Fruit fly (Drosophila melanogaster): ENCODE data around the gene myd.
A peak's percentile ranks its signal among the peaks of the same experiment; 100 is the strongest.

Gene myd

DNA sequence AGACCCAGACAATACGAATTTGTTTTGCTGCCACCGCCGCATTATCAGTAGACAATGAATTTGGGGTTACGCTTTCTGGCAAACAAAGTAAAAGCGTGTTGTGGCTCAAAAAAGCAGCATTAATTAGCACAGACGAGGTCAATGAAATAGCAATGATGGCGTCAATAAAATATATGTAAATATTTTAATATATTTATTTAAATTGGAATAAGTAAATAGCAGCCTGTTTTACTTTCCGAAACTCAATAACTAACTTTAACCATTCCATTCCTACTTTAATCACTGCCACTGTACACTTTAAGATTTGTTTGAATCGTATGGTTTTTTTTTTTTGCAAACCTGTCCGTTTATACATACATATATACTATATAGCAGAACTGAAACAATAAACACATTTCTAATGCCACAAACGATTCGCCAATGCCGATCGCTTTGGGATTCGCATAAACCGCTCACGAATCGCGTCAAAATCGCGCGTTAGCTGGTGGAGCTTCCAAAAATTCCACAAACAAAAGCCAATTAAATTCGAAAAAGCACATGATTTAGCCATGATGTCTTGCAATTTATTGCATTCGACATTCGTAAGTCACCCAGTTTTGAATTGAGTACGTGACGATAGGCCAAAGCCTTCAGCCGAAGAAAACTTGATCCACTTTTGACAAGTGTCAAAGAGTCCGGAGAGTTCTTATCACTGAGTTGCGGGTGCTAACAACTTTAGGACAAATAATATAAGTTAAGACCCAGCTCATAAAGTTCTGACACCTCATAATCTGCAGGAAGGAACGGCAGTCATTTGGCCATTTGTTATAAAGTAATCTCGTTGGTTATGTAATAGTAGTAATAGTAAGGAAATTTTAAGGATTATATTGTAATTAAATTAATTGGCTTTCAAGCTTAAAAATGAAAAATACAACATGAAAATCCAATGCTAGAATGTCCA, 28.3 kb upstream of the myd start (continued):
- no peak for TF ChIP-seq Sox102F (GFP tag; optimal IDR thresholded peaks at IDR 0.05)
- no peak for TF ChIP-seq Eip93F (GFP tag; optimal IDR thresholded peaks at IDR 0.05)
- no peak for TF ChIP-seq Sox15 (GFP tag; optimal IDR thresholded peaks at IDR 0.05)
- peak; percentile 45; the same call in 1 of the 3 replicates for TF ChIP-seq CG6163 (GFP tag; IDR thresholded peaks at IDR 0.05)
- no peak for TF ChIP-seq ss (GFP tag; optimal IDR thresholded peaks at IDR 0.05)

DNA sequence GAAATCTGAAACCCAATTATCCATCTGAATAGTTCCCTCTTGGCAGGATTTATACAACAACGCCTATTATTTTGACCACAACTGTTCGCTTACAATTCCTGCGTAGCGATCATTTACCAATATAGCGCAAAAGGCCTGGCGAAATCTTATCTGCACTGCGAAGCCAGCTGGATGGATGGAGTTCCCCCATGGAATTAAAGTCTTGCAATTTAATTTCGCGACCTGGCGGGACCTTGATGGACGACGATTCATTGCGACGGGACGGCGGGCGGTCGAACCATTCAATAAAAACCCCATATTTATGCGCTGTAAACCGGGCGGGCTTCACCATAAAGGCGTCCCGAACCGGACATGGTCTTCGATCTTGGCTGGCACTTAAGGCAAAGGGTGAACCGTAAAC, 27.6 kb upstream of the myd start:
- peak; percentile 31 for TF ChIP-seq CG7368 (GFP tag; optimal IDR thresholded peaks at IDR 0.05)
- peak; percentile 56; the same call in 1 of the 3 replicates for TF ChIP-seq CG6163 (GFP tag; IDR thresholded peaks at IDR 0.05)
- peak; percentile 33 for TF ChIP-seq Hr4 (GFP tag; optimal IDR thresholded peaks at IDR 0.05)
- peak; percentile 26 for TF ChIP-seq Ets96B (tag; optimal IDR thresholded peaks at IDR 0.05)
- TF ChIP-seq Eip75B (GFP tag; optimal IDR thresholded peaks at IDR 0.05) = peak; percentile 27
- TF ChIP-seq CG8119 (GFP tag; IDR thresholded peaks at IDR 0.05) = no peak
- TF ChIP-seq Hr38 (GFP tag; optimal IDR thresholded peaks at IDR 0.05) = no peak
- peak; percentile 2 for TF ChIP-seq CG1621 (tag; optimal IDR thresholded peaks at IDR 0.05)
- no peak for TF ChIP-seq eg (GFP tag; IDR thresholded peaks at IDR 0.05)
- no peak for TF ChIP-seq vri (GFP tag; optimal IDR thresholded peaks at IDR 0.05)
- no peak for TF ChIP-seq CG16779 (tag; optimal IDR thresholded peaks at IDR 0.05)
- TF ChIP-seq esn (GFP tag; optimal IDR thresholded peaks at IDR 0.05) = peak; percentile 27
- TF ChIP-seq Sox15 (GFP tag; optimal IDR thresholded peaks at IDR 0.05) = no peak
- peak; percentile 21 for TF ChIP-seq Hr39 (GFP tag; optimal IDR thresholded peaks at IDR 0.05)
- peak; percentile 25 for TF ChIP-seq CG32006 (GFP tag; optimal IDR thresholded peaks at IDR 0.05)
- TF ChIP-seq CG3032 (tag; optimal IDR thresholded peaks at IDR 0.05) = peak; percentile 8
- no peak for TF ChIP-seq Blimp-1 (GFP tag; optimal IDR thresholded peaks at IDR 0.05)
- TF ChIP-seq topi (GFP tag; optimal IDR thresholded peaks at IDR 0.05) = peak; percentile 23
- TF ChIP-seq dac (GFP tag; optimal IDR thresholded peaks at IDR 0.05) = no peak
- peak; percentile 13 for TF ChIP-seq CG10669 (GFP tag; optimal IDR thresholded peaks at IDR 0.05)
- TF ChIP-seq CG6808 (GFP tag; optimal IDR thresholded peaks at IDR 0.05) = peak; percentile 33

DNA sequence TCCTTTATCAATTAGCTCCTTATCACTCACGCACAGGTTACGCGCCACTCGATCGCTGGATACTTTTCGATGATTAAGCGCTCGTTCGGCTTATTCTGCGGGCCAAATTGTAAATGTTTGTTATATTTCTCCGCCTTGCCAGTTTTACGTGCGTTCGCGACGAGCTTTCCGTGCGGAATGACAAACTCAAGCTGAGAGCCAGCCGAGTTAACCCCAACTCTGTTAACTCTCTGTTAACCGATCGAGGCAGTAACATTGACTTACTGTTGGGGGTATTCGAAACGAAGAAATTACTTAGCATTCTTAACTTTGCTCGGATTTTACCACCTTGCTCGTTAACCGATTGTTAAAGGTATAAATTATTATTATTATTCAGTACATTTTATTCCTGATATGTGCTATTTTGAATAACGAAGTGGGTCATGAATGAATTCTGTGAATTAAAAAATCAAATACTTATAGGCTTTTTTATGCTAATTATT, 26.9 kb upstream of the myd start, which contains the start of gene CG5835:
Gene CG5835, minus strand, starts transcription at position 185 of the 482 bp plus-strand sequence.
- peak; percentile 67 for TF ChIP-seq svp (GFP tag)
- no peak for TF ChIP-seq Hr38 (GFP tag; optimal IDR thresholded peaks at IDR 0.05)
- TF ChIP-seq CG9139 (GFP tag; optimal IDR thresholded peaks at IDR 0.05) = no peak
- no peak for TF ChIP-seq Eip93F (GFP tag; optimal IDR thresholded peaks at IDR 0.05)
- peak; percentile 13 for TF ChIP-seq achi (GFP tag; optimal IDR thresholded peaks at IDR 0.05)
- no peak for TF ChIP-seq topi (GFP tag; optimal IDR thresholded peaks at IDR 0.05)
- no peak for TF ChIP-seq CG32006 (GFP tag; optimal IDR thresholded peaks at IDR 0.05)
- peak; percentile 42 for TF ChIP-seq Met (GFP tag; optimal IDR thresholded peaks at IDR 0.05)
- no peak for TF ChIP-seq CG6808 (GFP tag; optimal IDR thresholded peaks at IDR 0.05)
- no peak for TF ChIP-seq Sox15 (GFP tag; optimal IDR thresholded peaks at IDR 0.05)
- no peak for TF ChIP-seq CG34406 (GFP tag; optimal IDR thresholded peaks at IDR 0.05)
- peak; percentile 55 for TF ChIP-seq CG1621 (tag; optimal IDR thresholded peaks at IDR 0.05)
- peak; percentile 44 for TF ChIP-seq Hr4 (GFP tag; optimal IDR thresholded peaks at IDR 0.05)
- peak; percentile 43 for TF ChIP-seq pdm3 (GFP tag; optimal IDR thresholded peaks at IDR 0.05)
- TF ChIP-seq CG15336 (GFP tag; IDR thresholded peaks at IDR 0.05) = peak; percentile 53; the same call in 1 of the 2 replicates
- peak; percentile 10 for TF ChIP-seq acj6 (GFP tag; optimal IDR thresholded peaks at IDR 0.05)
- TF ChIP-seq dac (GFP tag; optimal IDR thresholded peaks at IDR 0.05) = no peak
- TF ChIP-seq CG6792 (GFP tag; optimal IDR thresholded peaks at IDR 0.05) = no peak
- no peak for TF ChIP-seq CG3032 (tag; optimal IDR thresholded peaks at IDR 0.05)
- peak; percentile 60 for TF ChIP-seq esn (GFP tag; optimal IDR thresholded peaks at IDR 0.05)
- peak; percentile 70 for TF ChIP-seq CG6854 (GFP tag; optimal IDR thresholded peaks at IDR 0.05)
- TF ChIP-seq Hr39 (GFP tag; optimal IDR thresholded peaks at IDR 0.05) = peak; percentile 18
- no peak for TF ChIP-seq ss (GFP tag; optimal IDR thresholded peaks at IDR 0.05)
- peak; percentile 64 for TF ChIP-seq Eip78C (GFP tag)
- no peak for TF ChIP-seq CG7368 (GFP tag; optimal IDR thresholded peaks at IDR 0.05)
- no peak for TF ChIP-seq dsx (GFP tag; optimal IDR thresholded peaks at IDR 0.05; ENCODE audit: poor library complexity, severe bottlenecking)
- TF ChIP-seq lz (GFP tag; optimal IDR thresholded peaks at IDR 0.05) = no peak
- no peak for TF ChIP-seq Ets96B (tag; optimal IDR thresholded peaks at IDR 0.05)
- no peak for TF ChIP-seq Lpt (GFP tag; optimal IDR thresholded peaks at IDR 0.05)
- no peak for TF ChIP-seq CG11294 (GFP tag; IDR thresholded peaks at IDR 0.05)
- TF ChIP-seq fd85E (GFP tag; optimal IDR thresholded peaks at IDR 0.05) = no peak
- TF ChIP-seq cyc (GFP tag; optimal IDR thresholded peaks at IDR 0.05) = no peak
- TF ChIP-seq Ets21C (GFP tag; optimal IDR thresholded peaks at IDR 0.05) = no peak
- no peak for TF ChIP-seq CG11902 (GFP tag; optimal IDR thresholded peaks at IDR 0.05)
